Fruit fly (Drosophila melanogaster) whole organism, embryonic: Measurements from ENCODE around the gene natalisin.
A peak's percentile ranks its signal among the peaks of the same experiment; 100 is the strongest.

Experiments
- Abd-B ChIP-seq: fragments of 200-800 bp; sonication (Bioruptor generic); optimal IDR thresholded peaks from 2 replicates; lab custom pipeline; 2018; ENCODE audit warnings: missing biosample characterization, mild to moderate bottlenecking, missing genetic modification characterization, moderate library complexity
- Ada2b ChIP-seq: fragments of 200-800 bp; sonication (Bioruptor generic); IDR thresholded peaks from 2 replicates; pipeline ENCODE4 v1.3.6; 2022; ENCODE audit warnings: missing biosample characterization, missing genetic modification characterization
- Antp ChIP-seq: fragments of 200-800 bp; sonication (Bioruptor generic); optimal IDR thresholded peaks from 3 replicates; lab custom pipeline; 2016; ENCODE audit warnings: missing biosample characterization, missing genetic modification characterization
- BtbVII ChIP-seq: fragments of 200-800 bp; sonication (Bioruptor generic); optimal IDR thresholded peaks from 3 replicates; lab custom pipeline; 2017; ENCODE audit warnings: missing biosample characterization, mild to moderate bottlenecking, missing genetic modification characterization
- CG10543 ChIP-seq: fragments of 200-800 bp; sonication (Bioruptor generic); optimal IDR thresholded peaks from 3 replicates; lab custom pipeline; 2017; ENCODE audit warnings: missing biosample characterization, mild to moderate bottlenecking, missing genetic modification characterization, moderate library complexity
- CG11456 ChIP-seq: fragments of 200-800 bp; sonication (Bioruptor generic); IDR thresholded peaks from 3 replicates; pipeline ENCODE4 v1.3.6; 2022; ENCODE audit warnings: missing biosample characterization, missing genetic modification characterization
- CG1233 ChIP-seq: fragments of 200-800 bp; sonication (Bioruptor generic); optimal IDR thresholded peaks from 4 replicates; lab custom pipeline; 2018; ENCODE audit warnings: missing biosample characterization, mild to moderate bottlenecking, missing genetic modification characterization
- CG13296 ChIP-seq: fragments of 200-800 bp; sonication (Bioruptor generic); optimal IDR thresholded peaks from 3 replicates; lab custom pipeline; 2018; ENCODE audit warnings: missing biosample characterization, mild to moderate bottlenecking, missing genetic modification characterization
- CG13624 ChIP-seq: fragments of 200-800 bp; sonication (Bioruptor generic); optimal IDR thresholded peaks from 2 replicates; lab custom pipeline; 2016; ENCODE audit warnings: missing biosample characterization, missing genetic modification characterization
- CG13775 ChIP-seq: fragments of 200-800 bp; sonication (Bioruptor generic); optimal IDR thresholded peaks from 3 replicates; lab custom pipeline; 2017; ENCODE audit warnings: missing biosample characterization, mild to moderate bottlenecking, missing genetic modification characterization
- CG15073 ChIP-seq: fragments of 200-800 bp; sonication (Bioruptor generic); optimal IDR thresholded peaks from 2 replicates; lab custom pipeline; 2016; ENCODE audit warnings: missing biosample characterization, missing genetic modification characterization
- CG15696 ChIP-seq: fragments of 200-800 bp; sonication (Bioruptor generic); optimal IDR thresholded peaks from 2 replicates; lab custom pipeline; 2019; ENCODE audit warnings: missing biosample characterization, mild to moderate bottlenecking, missing genetic modification characterization, moderate library complexity
- CG18764 ChIP-seq: fragments of 200-800 bp; sonication (Bioruptor generic); optimal IDR thresholded peaks from 3 replicates; lab custom pipeline; 2016; ENCODE audit warnings: missing biosample characterization, missing genetic modification characterization
- CG30403 ChIP-seq: fragments of 200-800 bp; sonication (Bioruptor generic); optimal IDR thresholded peaks from 3 replicates; lab custom pipeline; 2016; ENCODE audit warnings: missing biosample characterization, missing genetic modification characterization
- CG3065 ChIP-seq: fragments of 200-800 bp; sonication (Bioruptor generic); optimal IDR thresholded peaks from 2 replicates; lab custom pipeline; 2016; ENCODE audit warnings: missing biosample characterization, missing genetic modification characterization
- CG32767 ChIP-seq: fragments of 200-800 bp; sonication (Bioruptor generic); IDR thresholded peaks from 2 replicates; pipeline ENCODE4 v1.3.6; 2022; ENCODE audit warnings: missing biosample characterization, missing genetic modification characterization
- CG33213 ChIP-seq: fragments of 200-800 bp; sonication (Bioruptor generic); optimal IDR thresholded peaks from 3 replicates; lab custom pipeline; 2016; ENCODE audit warnings: missing biosample characterization, missing genetic modification characterization
- CG4854 ChIP-seq: fragments of 200-800 bp; sonication (Bioruptor generic); optimal IDR thresholded peaks from 2 replicates; lab custom pipeline; 2016; ENCODE audit warnings: missing biosample characterization, missing genetic modification characterization, inconsistent platforms
- CG6765 ChIP-seq: fragments of 200-800 bp; sonication (Bioruptor generic); optimal IDR thresholded peaks from 3 replicates; lab custom pipeline; 2017; ENCODE audit warnings: missing biosample characterization, mild to moderate bottlenecking, missing genetic modification characterization
- CG6791 ChIP-seq: fragments of 200-800 bp; sonication (Bioruptor generic); IDR thresholded peaks from 3 replicates; pipeline ENCODE4 v1.3.6; 2022; ENCODE audit warnings: missing biosample characterization, missing genetic modification characterization; ENCODE audit not compliant: partially characterized antibody
- Drgx ChIP-seq: fragments of 200-800 bp; sonication (Bioruptor generic); IDR thresholded peaks from 2 replicates; pipeline ENCODE4 v1.3.6; 2022; ENCODE audit warnings: missing biosample characterization, missing genetic modification characterization
- Elba2 ChIP-seq: fragments of 200-800 bp; sonication (Bioruptor generic); optimal IDR thresholded peaks from 3 replicates; lab custom pipeline; 2016; ENCODE audit warnings: missing biosample characterization, missing genetic modification characterization
- H15 ChIP-seq: fragments of 200-800 bp; sonication (Bioruptor generic); IDR thresholded peaks from 3 replicates; pipeline ENCODE4 v1.3.6; 2022; ENCODE audit warnings: missing biosample characterization, missing genetic modification characterization
- Hr3 ChIP-seq: fragments of 200-800 bp; sonication (Bioruptor generic); optimal IDR thresholded peaks from 3 replicates; lab custom pipeline; 2016; ENCODE audit warnings: missing biosample characterization, missing genetic modification characterization
- Lim3 ChIP-seq: fragments of 200-800 bp; sonication (Bioruptor generic); IDR thresholded peaks from 2 replicates; pipeline ENCODE4 v1.3.6; 2022; ENCODE audit warnings: missing biosample characterization, missing genetic modification characterization
- Med ChIP-seq: fragments of 200-800 bp; sonication (Bioruptor generic); peaks from one replicate; lab custom pipeline; 2016; ENCODE audit warnings: missing biosample characterization, missing genetic modification characterization, mild to moderate bottlenecking, inconsistent platforms, moderate library complexity
- NK7.1 ChIP-seq: fragments of 200-800 bp; sonication (Bioruptor generic); optimal IDR thresholded peaks from 3 replicates; lab custom pipeline; 2016; ENCODE audit warnings: missing biosample characterization, missing genetic modification characterization
- Ssrp ChIP-seq: fragments of 200-800 bp; sonication (Bioruptor generic); optimal IDR thresholded peaks from 2 replicates; lab custom pipeline; 2018; ENCODE audit warnings: missing biosample characterization, mild to moderate bottlenecking, missing genetic modification characterization, moderate library complexity
- Tbp ChIP-seq: fragments of >200 bp; optimal IDR thresholded peaks from 2 replicates; lab custom pipeline; 2018; ENCODE audit warnings: missing biosample characterization, missing genetic modification characterization
- dysf ChIP-seq: fragments of 200-800 bp; sonication (Bioruptor generic); IDR thresholded peaks from 3 replicates; pipeline ENCODE4 v1.3.6; 2022; ENCODE audit warnings: missing biosample characterization, missing genetic modification characterization
- h ChIP-seq: fragments of >200 bp; optimal IDR thresholded peaks from 2 replicates; lab custom pipeline; 2017
- ind ChIP-seq: fragments of 200-800 bp; sonication (Bioruptor generic); optimal IDR thresholded peaks from 3 replicates; lab custom pipeline; 2016; ENCODE audit warnings: missing biosample characterization, missing genetic modification characterization
- klu ChIP-seq: fragments of 200-800 bp; sonication (Bioruptor generic); IDR thresholded peaks from 2 replicates; pipeline ENCODE4 v1.3.6; 2022; ENCODE audit warnings: missing biosample characterization, missing genetic modification characterization
- lab ChIP-seq: fragments of 200-800 bp; sonication (Bioruptor generic); optimal IDR thresholded peaks from 3 replicates; lab custom pipeline; 2017; ENCODE audit warnings: missing biosample characterization, missing genetic modification characterization, mild to moderate bottlenecking, moderate library complexity, missing genetic modification reagents
- mirr ChIP-seq: fragments of 200-800 bp; sonication (Bioruptor generic); optimal IDR thresholded peaks from 3 replicates; lab custom pipeline; 2018; ENCODE audit warnings: missing biosample characterization, mild to moderate bottlenecking, missing genetic modification characterization
- nerfin-1 ChIP-seq: fragments of 200-800 bp; sonication (Bioruptor generic); optimal IDR thresholded peaks from 3 replicates; lab custom pipeline; 2019; ENCODE audit warnings: missing biosample characterization, mild to moderate bottlenecking, missing genetic modification characterization, moderate library complexity
- row ChIP-seq: fragments of 200-800 bp; sonication (Bioruptor generic); IDR thresholded peaks from 3 replicates; pipeline ENCODE4 v1.3.6; 2022; ENCODE audit warnings: missing biosample characterization, missing genetic modification characterization
- salm ChIP-seq: fragments of 200-800 bp; sonication (Bioruptor generic); optimal IDR thresholded peaks from 2 replicates; lab custom pipeline; 2018; ENCODE audit warnings: missing biosample characterization, mild to moderate bottlenecking, missing genetic modification characterization
- sima ChIP-seq: fragments of 200-800 bp; sonication (Bioruptor generic); optimal IDR thresholded peaks from 2 replicates; lab custom pipeline; 2016; ENCODE audit warnings: missing biosample characterization, missing genetic modification characterization
- sisA ChIP-seq: fragments of 200-800 bp; sonication (Bioruptor generic); IDR thresholded peaks from 2 replicates; pipeline ENCODE4 v1.3.6; 2022; ENCODE audit warnings: missing biosample characterization, missing genetic modification characterization
- slou ChIP-seq: fragments of 200-800 bp; sonication (Bioruptor generic); optimal IDR thresholded peaks from 3 replicates; lab custom pipeline; 2016; ENCODE audit warnings: missing biosample characterization, missing genetic modification characterization
- so ChIP-seq: fragments of 200-800 bp; sonication (Bioruptor generic); IDR thresholded peaks from 3 replicates; pipeline ENCODE4 v1.3.6; 2022; ENCODE audit warnings: missing biosample characterization, missing genetic modification characterization
- sob ChIP-seq: fragments of 200-800 bp; sonication (Bioruptor generic); IDR thresholded peaks from 2 replicates; pipeline ENCODE4 v1.3.6; 2022; ENCODE audit warnings: missing biosample characterization, missing genetic modification characterization
- sqz ChIP-seq: fragments of 200-800 bp; sonication (Bioruptor generic); optimal IDR thresholded peaks from 3 replicates; lab custom pipeline; 2018; ENCODE audit warnings: missing biosample characterization, mild to moderate bottlenecking, missing genetic modification characterization
- ssp ChIP-seq: fragments of 200-800 bp; sonication (Bioruptor generic); IDR thresholded peaks from 2 replicates; pipeline ENCODE4 v1.3.6; 2022; ENCODE audit warnings: missing biosample characterization, missing genetic modification characterization
- stwl ChIP-seq: fragments of 200-800 bp; sonication (Bioruptor generic); optimal IDR thresholded peaks from 3 replicates; lab custom pipeline; 2018; ENCODE audit warnings: missing biosample characterization, mild to moderate bottlenecking, missing genetic modification characterization, moderate library complexity
- tll ChIP-seq, 2 experiments: fragments of 200-800 bp in 1 of 2; fragments of >200 bp in 1 of 2; sonication (Bioruptor generic) in 1 of 2; optimal IDR thresholded peaks; 2 replicates each; lab custom pipeline; 2017 to 2019; ENCODE audit warnings: missing biosample characterization in 2 of 2, missing genetic modification characterization in 2 of 2, mild to moderate bottlenecking in 1 of 2, moderate library complexity in 1 of 2
- toy ChIP-seq: fragments of 200-800 bp; sonication (Bioruptor generic); IDR thresholded peaks from 2 replicates; pipeline ENCODE4 v1.3.6; 2022; ENCODE audit warnings: missing biosample characterization, missing genetic modification characterization
- vnd ChIP-seq: fragments of 200-800 bp; sonication (Bioruptor generic); IDR thresholded peaks from 3 replicates; pipeline ENCODE4 v1.3.6; 2022; ENCODE audit warnings: missing biosample characterization, missing genetic modification characterization; ENCODE audit not compliant: partially characterized antibody
- vvl ChIP-seq: fragments of 200-800 bp; sonication (Bioruptor generic); IDR thresholded peaks from 2 replicates; pipeline ENCODE4 v1.3.6; 2022; ENCODE audit warnings: missing biosample characterization, missing genetic modification characterization
- z ChIP-seq: fragments of 200-800 bp; sonication (Bioruptor generic); IDR thresholded peaks from 3 replicates; pipeline ENCODE4 v1.3.6; 2022; ENCODE audit warnings: missing biosample characterization, missing genetic modification characterization
- zen2 ChIP-seq: fragments of 200-800 bp; sonication (Bioruptor generic); IDR thresholded peaks from 3 replicates; pipeline ENCODE4 v1.3.6; 2022; ENCODE audit warnings: missing biosample characterization, missing genetic modification characterization; ENCODE audit not compliant: partially characterized antibody

The natalisin gene

dm6 chr3R:14391281-14391680, 27.1 kb upstream of the natalisin start (continued):
- TF ChIP-seq tll (GFP tag; optimal IDR thresholded peaks at IDR 0.05; lab: Kevin White, UChicago) (no peak), nerfin-1 (tag; lab: Kevin White, UChicago) (no peak), Ssrp (peak; percentile 31), Antp (GFP tag; lab: Kevin White, UChicago) (peak; percentile 79), Elba2 (GFP tag; lab: Kevin White, UChicago) (no peak), row (GFP tag; lab: Robert Waterston, UW) (peak; percentile 61; the same call in 2 of the 3 replicates), CG13296 (GFP tag; lab: Kevin White, UChicago) (peak; percentile 60), slou (peak; percentile 78), Abd-B (peak; percentile 19), CG4854 (peak; percentile 86), CG6765 (GFP tag; lab: Kevin White, UChicago) (peak; percentile 76), CG6791 (GFP tag; lab: Robert Waterston, UW) (no peak), sqz (peak; percentile 50), stwl (tag; lab: Kevin White, UChicago) (peak; percentile 84), NK7.1 (peak; percentile 82), CG15696 (tag; lab: Kevin White, UChicago) (peak; percentile 95), vnd (GFP tag; lab: Robert Waterston, UW) (no peak), BtbVII (GFP tag; lab: Kevin White, UChicago) (peak; percentile 72), mirr (peak; percentile 82), so (GFP tag; lab: Robert Waterston, UW) (no peak), ind (GFP tag; lab: Kevin White, UChicago) (peak; percentile 93), CG13775 (peak; percentile 38), klu (GFP tag; lab: Robert Waterston, UW) (peak; percentile 72), CG33213 (GFP tag; lab: Kevin White, UChicago) (peak; percentile 96), toy (GFP tag; lab: Robert Waterston, UW) (no peak), sisA (GFP tag; lab: Robert Waterston, UW) (peak; percentile 93), z (GFP tag; lab: Robert Waterston, UW) (no peak), CG13624 (GFP tag; lab: Kevin White, UChicago) (peak; percentile 92), CG10543 (GFP tag; lab: Kevin White, UChicago) (peak; percentile 79), zen2 (GFP tag; lab: Robert Waterston, UW) (no peak), CG11456 (GFP tag; lab: Robert Waterston, UW) (peak; percentile 99), H15 (GFP tag; lab: Robert Waterston, UW) (peak; percentile 90), ssp (GFP tag; lab: Robert Waterston, UW) (peak; percentile 80), CG15073 (GFP tag; lab: Kevin White, UChicago) (peak; percentile 17), CG1233 (GFP tag; lab: Kevin White, UChicago) (peak; percentile 86), dysf (GFP tag; lab: Robert Waterston, UW) (peak; percentile 94), Tbp (GFP tag; lab: Kevin White, UChicago) (no peak), Med (GFP tag; lab: Kevin White, UChicago) (peak; percentile 99), CG30403 (GFP tag; lab: Kevin White, UChicago) (peak; percentile 84), vvl (GFP tag; lab: Robert Waterston, UW) (peak; percentile 94), sob (peak; percentile 92), Ada2b (GFP tag; lab: Robert Waterston, UW) (peak; percentile 82), lab (peak; percentile 90), Hr3 (peak; percentile 80), CG32767 (GFP tag; lab: Robert Waterston, UW) (peak; percentile 33; the same call in 1 of the 2 replicates), CG18764 (peak; percentile 90), salm (tag; lab: Kevin White, UChicago) (peak; percentile 35), Drgx (peak; percentile 26; the same call in 1 of the 2 replicates), sima (GFP tag; lab: Kevin White, UChicago) (no peak), CG3065 (GFP tag; lab: Kevin White, UChicago) (no peak), h (lab: Kevin White, UChicago) (no peak), Lim3 (GFP tag; lab: Robert Waterston, UW) (peak; percentile 56)
